Worm (Caenorhabditis elegans): ENCODE data around the gene C13G3.12.

- TF ChIP-seq nhr-76 (tag; optimal IDR thresholded peaks at IDR 0.05), result no peak
- TF ChIP-seq nhr-28 (tag; optimal IDR thresholded peaks at IDR 0.05), result no peak
- no peak for TF ChIP-seq ceh-39 (tag; optimal IDR thresholded peaks at IDR 0.05)
- no peak for TF ChIP-seq sptf-1 (tag; optimal IDR thresholded peaks at IDR 0.05)
- no peak for TF ChIP-seq mls-2 (tag; optimal IDR thresholded peaks at IDR 0.05)
- no peak for TF ChIP-seq unc-39 (tag; optimal IDR thresholded peaks at IDR 0.05)
- TF ChIP-seq unc-62 (GFP tag; optimal IDR thresholded peaks at IDR 0.05), result no peak
- TF ChIP-seq ces-1 (GFP tag; optimal IDR thresholded peaks at IDR 0.05), result no peak
- TF ChIP-seq ztf-11 (tag; optimal IDR thresholded peaks at IDR 0.05), result no peak
- no peak for TF ChIP-seq snpc-4 (tag; optimal IDR thresholded peaks at IDR 0.05)
Measured at ce11 chrV:11043767-11044166, 21.1 kb upstream of the C13G3.12 start, which contains the start of gene C45B11.6.

All from whole organism, mixed stage, embryonic.